Worm (Caenorhabditis elegans) whole organism, young adult: Measurements from ENCODE around the gene Y55B1BR.8.

Source experiments
- F39B2.1 ChIP-seq: fragments of 200-800 bp; sonication (Bioruptor generic); IDR thresholded peaks from 2 replicates; pipeline ENCODE4 v1.3.6; 2022; ENCODE audit warnings: missing genetic modification reagents, missing genetic modification characterization, missing compliant biosample characterization
- Y95B8A.8 ChIP-seq: fragments of 200-800 bp; sonication (Bioruptor generic); IDR thresholded peaks from 2 replicates; pipeline ENCODE4 v1.3.6; 2022; ENCODE audit warnings: missing genetic modification reagents, missing genetic modification characterization, missing compliant biosample characterization
- ama-1 ChIP-seq, 3 experiments: fragments of 150-350 bp in 1 of 3; sonication (generic microtip) in 2 of 3; optimal IDR thresholded peaks; 2 replicates each; lab custom pipeline; 2014 to 2018; ENCODE audit warnings: missing biosample characterization in 2 of 3, missing genetic modification characterization in 2 of 3, missing genetic modification reagents in 2 of 3
- ceh-27 ChIP-seq: fragments of 200-800 bp; sonication (Bioruptor generic); optimal IDR thresholded peaks from 2 replicates; lab custom pipeline; 2018; ENCODE audit warnings: mild to moderate bottlenecking, missing genetic modification characterization, moderate library complexity, missing compliant biosample characterization
- efl-1 ChIP-seq: fragments of 150-350 bp; optimal IDR thresholded peaks from 2 replicates; lab custom pipeline; 2014; ENCODE audit warnings: missing biosample characterization, missing genetic modification reagents, missing genetic modification characterization
- hmg-1.2 ChIP-seq: fragments of 200-800 bp; sonication (Bioruptor generic); IDR thresholded peaks from 2 replicates; pipeline ENCODE4 v1.3.6; 2022; ENCODE audit warnings: missing genetic modification reagents, missing genetic modification characterization, missing compliant biosample characterization
- lin-26 ChIP-seq: fragments of 200-800 bp; sonication (Bioruptor generic); IDR thresholded peaks from 2 replicates; pipeline ENCODE4 v1.3.6; 2022; ENCODE audit warnings: missing genetic modification reagents, missing genetic modification characterization, missing compliant biosample characterization
- lin-54 ChIP-seq: fragments of 200-800 bp; sonication (Bioruptor generic); optimal IDR thresholded peaks from 2 replicates; lab custom pipeline; 2018; ENCODE audit warnings: mild to moderate bottlenecking, missing genetic modification characterization, missing compliant biosample characterization
- snpc-4 ChIP-seq, 5 experiments: fragments of 150-350 bp in 1 of 5; sonication (generic microtip) in 4 of 5; optimal IDR thresholded peaks; 2 replicates each; lab custom pipeline; 2014 to 2018; ENCODE audit warnings: missing genetic modification characterization in 5 of 5, missing biosample characterization in 3 of 5, antibody characterized with exemption in 2 of 5, mild to moderate bottlenecking in 2 of 5, missing compliant biosample characterization in 2 of 5, missing genotype in 2 of 5, moderate library complexity in 2 of 5, missing genetic modification reagents in 1 of 5
- xnd-1 ChIP-seq: sonication (generic microtip); optimal IDR thresholded peaks from 2 replicates; lab custom pipeline; 2016; ENCODE audit warnings: missing genotype, missing genetic modification reagents, missing genetic modification characterization, missing compliant biosample characterization
- zfh-2 ChIP-seq: fragments of 200-800 bp; sonication (Bioruptor generic); conservative IDR thresholded peaks from 2 replicates; pipeline ENCODE4 v1.3.6; 2022; ENCODE audit warnings: missing genetic modification reagents, missing genetic modification characterization, missing compliant biosample characterization

ce11 chrIII:491090-491597 lies 46.9 kb downstream of the Y55B1BR.8 start, which contains the start of gene unc-45:
- TF ChIP-seq ceh-27 (no peak), zfh-2 (GFP tag; lab: Robert Waterston, UW) (no peak), F39B2.1 (no peak), ama-1 (optimal IDR thresholded peaks at IDR 0.05; lab: Kevin White, UChicago) (no peak), ama-1 (GFP tag; optimal IDR thresholded peaks at IDR 0.05; lab: Kevin White, UChicago) (no peak), lin-26 (no peak), hmg-1.2 (GFP tag; lab: Robert Waterston, UW) (peak; percentile 92), snpc-4 (GFP tag; optimal IDR thresholded peaks at IDR 0.05; lab: Kevin White, UChicago) (no peak), snpc-4 (tag; optimal IDR thresholded peaks at IDR 0.05; lab: Kevin White, UChicago) (no peak), Y95B8A.8 (GFP tag; lab: Robert Waterston, UW) (no peak), xnd-1 (tag; lab: Kevin White, UChicago) (no peak), efl-1 (GFP tag; lab: Kevin White, UChicago) (peak; percentile 82), lin-54 (GFP tag; lab: Kevin White, UChicago) (peak; percentile 71)
